Worm (Caenorhabditis elegans) whole organism, midembryonic: ENCODE results near the gene ZK829.9.

Source experiments
- T22C8.4 ChIP-seq: fragments of 200-800 bp; sonication (Bioruptor generic); IDR thresholded peaks from 2 replicates; pipeline ENCODE4 v1.3.6; 2022; ENCODE audit warnings: missing genetic modification characterization, missing compliant biosample characterization
- cog-1 ChIP-seq: sonication (generic microtip); optimal IDR thresholded peaks from 2 replicates; lab custom pipeline; 2016; ENCODE audit warnings: missing genetic modification characterization, missing compliant biosample characterization
- flt-1 ChIP-seq: fragments of 200-800 bp; sonication (Bioruptor generic); IDR thresholded peaks from 2 replicates; pipeline ENCODE4 v1.3.6; 2022; ENCODE audit warnings: missing genetic modification characterization, missing compliant biosample characterization
- klf-2 ChIP-seq: fragments of 200-800 bp; sonication (Bioruptor generic); conservative IDR thresholded peaks from 2 replicates; pipeline ENCODE4 v1.3.6; 2022; ENCODE audit warnings: missing genetic modification reagents, missing genetic modification characterization, missing compliant biosample characterization
- med-1 ChIP-seq: sonication (generic microtip); optimal IDR thresholded peaks from 2 replicates; lab custom pipeline; 2017; ENCODE audit warnings: missing genetic modification characterization, mild to moderate bottlenecking, missing compliant biosample characterization, antibody characterized with exemption, missing genetic modification reagents; ENCODE audit not compliant: insufficient read depth
- ref-1 ChIP-seq: fragments of 200-800 bp; sonication (Bioruptor generic); conservative IDR thresholded peaks from 2 replicates; pipeline ENCODE4 v1.3.6; 2022; ENCODE audit warnings: missing genetic modification reagents, missing genetic modification characterization, missing compliant biosample characterization
- tab-1 ChIP-seq: fragments of 200-800 bp; sonication (Bioruptor generic); IDR thresholded peaks from 2 replicates; pipeline ENCODE4 v1.3.6; 2022; ENCODE audit warnings: missing genetic modification characterization, missing compliant biosample characterization
- ztf-23 ChIP-seq: fragments of 200-800 bp; sonication (Bioruptor generic); IDR thresholded peaks from 2 replicates; pipeline ENCODE4 v1.3.6; 2022; ENCODE audit warnings: missing genetic modification reagents, missing genetic modification characterization, missing compliant biosample characterization
- ztf-29 ChIP-seq: fragments of 200-800 bp; sonication (Bioruptor generic); IDR thresholded peaks from 2 replicates; pipeline ENCODE4 v1.3.6; 2022; ENCODE audit warnings: missing genetic modification reagents, missing genetic modification characterization, missing compliant biosample characterization

ZK829.9 gene

DNA sequence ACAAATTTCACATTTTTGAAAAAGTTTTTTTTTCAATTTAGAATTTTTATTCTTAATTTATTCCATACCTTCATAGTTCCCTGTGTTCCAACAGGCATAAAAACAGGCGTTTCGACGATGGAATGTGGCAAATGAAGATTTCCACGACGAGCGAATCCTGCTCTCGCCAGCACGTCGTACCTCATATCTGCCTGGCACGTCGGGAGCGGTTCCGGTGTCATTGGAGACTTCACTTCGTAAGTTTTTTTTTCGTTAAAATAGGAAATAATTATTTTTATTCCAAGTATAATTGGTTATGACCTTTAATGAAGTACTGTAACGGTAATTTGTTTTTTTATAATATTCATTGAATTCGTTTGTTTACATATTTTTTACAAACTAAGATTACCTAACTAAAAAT lies 10.8 kb upstream of the ZK829.9 start, which contains the start of gene tgt-1:
Gene tgt-1, minus strand, starts transcription at position 232 of the 400 bp plus-strand sequence.
- TF ChIP-seq klf-2 (GFP tag; lab: Robert Waterston, UW), result no peak

DNA sequence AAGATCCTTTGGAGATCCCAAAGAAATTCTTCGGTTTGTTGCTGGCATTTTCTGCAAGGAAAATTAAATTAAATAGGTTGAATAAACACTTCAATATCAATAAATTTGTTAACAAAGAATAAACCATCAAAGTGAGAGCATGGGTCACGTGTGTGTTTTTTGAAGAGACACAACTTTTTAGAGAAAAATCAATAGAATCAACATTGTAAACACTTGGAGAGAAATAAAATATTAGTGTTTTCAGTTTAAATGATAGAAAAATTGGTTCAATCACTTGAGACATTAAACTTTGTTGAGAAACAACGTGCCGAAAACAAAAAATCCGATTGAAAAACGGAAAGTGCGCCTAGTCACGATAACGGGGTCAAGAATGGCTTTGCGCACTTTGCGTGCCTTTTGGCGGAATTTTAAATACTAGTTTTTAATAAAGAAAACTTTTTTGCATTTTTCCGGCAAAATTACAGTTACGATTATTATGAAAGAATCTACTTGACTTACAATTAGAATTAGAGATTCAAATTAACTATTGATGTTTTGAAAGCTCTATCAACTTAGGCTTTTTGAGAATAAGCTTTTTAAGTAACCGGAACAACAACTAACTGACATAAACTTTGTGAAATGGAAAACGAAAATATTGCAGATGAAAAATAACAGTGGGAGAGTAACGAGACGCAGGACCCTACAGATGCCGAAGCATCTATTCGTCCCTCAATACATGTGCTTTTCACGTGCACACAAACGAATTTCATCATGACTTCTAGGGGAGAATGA lies 8.7 kb upstream of the ZK829.9 start, which contains the start of gene ZK829.7:
Gene ZK829.7, minus strand, starts transcription at position 51 of the 771 bp plus-strand sequence.
- TF ChIP-seq ztf-29 (GFP tag; lab: Robert Waterston, UW) (no peak), cog-1 (tag; lab: Kevin White, UChicago) (peak; percentile 2), klf-2 (GFP tag; lab: Robert Waterston, UW) (no peak), ztf-23 (no peak)

DNA sequence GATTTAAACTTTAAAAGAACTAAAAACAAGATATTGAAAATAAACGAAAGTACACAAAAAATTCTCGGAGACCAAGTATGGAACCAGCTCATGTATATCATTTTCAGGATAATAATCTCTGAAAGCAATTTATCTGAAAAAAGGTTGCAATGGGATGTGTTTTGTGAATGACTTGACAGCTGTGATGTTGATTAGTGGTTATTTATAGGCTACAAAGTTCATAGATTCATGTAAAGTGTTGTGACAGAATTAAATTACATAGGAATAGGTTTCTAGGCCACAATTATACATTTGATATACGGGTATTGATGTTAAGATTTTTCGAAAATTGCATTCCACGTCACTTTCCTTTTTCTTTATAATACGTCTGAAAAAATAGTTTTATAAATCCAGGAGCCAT lies 5.0 kb upstream of the ZK829.9 start, which contains the start of gene srj-1:
Gene srj-1, minus strand, starts transcription at position 101 of the 400 bp plus-strand sequence.
- no peak for TF ChIP-seq ztf-29 (GFP tag; lab: Robert Waterston, UW)
- TF ChIP-seq med-1 (GFP tag; lab: Kevin White, UChicago), result no peak
- no peak for TF ChIP-seq T22C8.4 (GFP tag; lab: Robert Waterston, UW)
- no peak for TF ChIP-seq ref-1 (GFP tag; lab: Robert Waterston, UW)
- no peak for TF ChIP-seq tab-1 (GFP tag; lab: Robert Waterston, UW)
- no peak for TF ChIP-seq flt-1 (GFP tag; lab: Robert Waterston, UW)
- TF ChIP-seq cog-1 (tag; lab: Kevin White, UChicago), result no peak
- no peak for TF ChIP-seq ztf-23
- no peak for TF ChIP-seq klf-2 (GFP tag; lab: Robert Waterston, UW)

DNA sequence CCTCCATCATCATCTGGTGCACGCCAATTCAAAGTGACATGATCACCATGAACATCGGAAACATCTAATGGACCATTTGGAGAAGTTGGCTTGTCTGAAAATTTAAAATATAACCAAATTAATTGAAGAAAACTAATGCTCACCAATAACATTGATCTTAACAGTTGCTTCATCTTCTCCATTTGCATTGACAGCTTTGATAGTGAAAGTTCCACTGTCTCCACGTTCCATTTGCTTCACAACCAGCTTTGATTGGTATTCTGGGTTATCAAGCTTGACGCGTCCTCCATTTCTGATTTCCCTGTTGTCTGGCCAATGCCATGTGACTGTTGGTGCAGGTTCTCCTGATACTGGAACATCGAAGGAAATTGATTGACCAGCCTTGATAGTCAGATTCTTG lies 16.1 kb downstream of the ZK829.9 start:
- TF ChIP-seq T22C8.4 (GFP tag; lab: Robert Waterston, UW) (no peak), ref-1 (GFP tag; lab: Robert Waterston, UW) (no peak), ztf-29 (GFP tag; lab: Robert Waterston, UW) (no peak)

DNA sequence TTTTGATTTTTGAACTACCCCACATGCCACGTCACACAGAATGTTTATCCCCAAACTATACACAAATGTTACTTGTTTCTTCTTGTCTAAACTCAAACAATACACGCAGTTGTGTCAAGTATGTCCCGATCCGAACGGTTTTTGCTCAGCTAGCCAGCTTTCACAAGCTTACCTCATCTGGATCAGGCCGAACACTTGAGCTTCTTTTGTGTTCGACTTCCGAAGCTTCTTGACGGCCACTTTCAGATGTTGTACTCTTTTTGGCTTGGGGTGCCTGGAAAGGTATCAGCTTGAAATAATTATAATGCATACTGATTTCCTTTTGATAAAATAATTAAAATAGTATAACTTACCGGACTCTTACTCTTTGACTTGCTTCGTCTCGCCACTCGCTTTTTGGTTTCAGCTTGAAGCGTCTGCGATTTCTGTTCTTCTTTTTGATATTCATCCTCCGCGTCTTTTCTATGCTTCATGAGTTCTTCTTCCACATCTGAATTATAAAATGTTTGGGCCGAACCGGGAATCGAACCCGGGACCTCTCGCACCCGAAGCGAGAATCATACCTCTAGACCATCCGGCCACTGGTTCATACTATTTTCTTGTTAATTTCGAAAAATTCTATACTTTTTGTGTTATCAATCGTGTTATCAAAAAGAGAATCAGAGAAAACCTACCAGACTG lies 34.9 kb downstream of the ZK829.9 start:
- TF ChIP-seq flt-1 (GFP tag; lab: Robert Waterston, UW) (no peak), ztf-23 (no peak), tab-1 (GFP tag; lab: Robert Waterston, UW) (no peak), med-1 (GFP tag; lab: Kevin White, UChicago) (no peak), klf-2 (GFP tag; lab: Robert Waterston, UW) (no peak), ztf-29 (GFP tag; lab: Robert Waterston, UW) (no peak), ref-1 (GFP tag; lab: Robert Waterston, UW) (no peak), cog-1 (tag; lab: Kevin White, UChicago) (no peak), T22C8.4 (GFP tag; lab: Robert Waterston, UW) (no peak)

DNA sequence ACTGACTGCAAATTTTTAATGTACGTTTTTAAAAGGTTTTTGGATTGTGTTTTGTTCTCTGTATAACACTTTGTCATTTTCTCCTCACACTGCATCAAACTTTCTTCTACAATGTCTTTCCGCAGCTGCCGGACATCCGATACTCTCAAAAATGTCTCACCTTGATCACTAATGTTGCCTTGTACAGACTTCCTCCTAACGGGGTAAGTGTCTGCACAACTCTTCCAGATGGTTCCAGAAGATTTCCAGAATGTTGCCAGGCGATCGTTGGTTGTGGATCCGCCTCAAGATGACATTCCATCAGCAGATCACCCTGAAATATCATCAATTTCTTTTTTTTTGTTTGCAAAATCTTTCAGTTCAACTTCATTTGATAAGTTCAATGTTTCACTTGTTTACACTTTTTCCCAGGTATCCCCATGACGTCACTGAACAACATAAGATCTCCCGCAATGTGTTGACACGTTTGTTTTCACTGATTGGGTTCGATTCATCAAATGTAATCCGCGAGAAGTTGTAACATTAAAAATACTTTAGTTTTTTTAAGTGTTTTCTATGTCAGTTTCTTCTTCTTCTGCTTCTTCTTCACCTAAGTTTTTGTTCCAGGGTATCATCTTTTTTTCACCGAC lies 38.8 kb downstream of the ZK829.9 start:
- no peak for TF ChIP-seq T22C8.4 (GFP tag; lab: Robert Waterston, UW)

DNA sequence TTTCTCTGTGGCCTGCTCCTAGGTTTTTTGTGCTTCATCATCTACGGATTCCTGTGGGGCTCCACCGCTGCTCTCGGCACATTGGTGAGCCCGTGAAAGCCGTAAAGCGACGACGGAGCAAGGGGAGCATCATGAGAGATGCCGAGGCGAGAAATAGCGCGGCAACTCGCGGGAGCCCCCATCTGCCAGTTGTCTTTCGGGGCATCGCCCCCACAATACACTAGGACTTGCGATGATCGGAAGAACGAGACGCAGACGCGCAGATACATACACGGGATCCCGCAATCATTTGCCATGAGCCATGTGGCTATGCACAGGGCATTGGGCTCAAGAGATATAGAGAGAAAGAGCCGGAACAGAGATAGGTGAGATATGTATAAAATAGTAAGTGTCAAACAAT lies 40.0 kb downstream of the ZK829.9 start:
- TF ChIP-seq ref-1 (GFP tag; lab: Robert Waterston, UW) (no peak), flt-1 (GFP tag; lab: Robert Waterston, UW) (no peak), T22C8.4 (GFP tag; lab: Robert Waterston, UW) (no peak), cog-1 (tag; lab: Kevin White, UChicago) (no peak), klf-2 (GFP tag; lab: Robert Waterston, UW) (no peak), ztf-23 (no peak), med-1 (GFP tag; lab: Kevin White, UChicago) (no peak), tab-1 (GFP tag; lab: Robert Waterston, UW) (no peak), ztf-29 (GFP tag; lab: Robert Waterston, UW) (no peak)

DNA sequence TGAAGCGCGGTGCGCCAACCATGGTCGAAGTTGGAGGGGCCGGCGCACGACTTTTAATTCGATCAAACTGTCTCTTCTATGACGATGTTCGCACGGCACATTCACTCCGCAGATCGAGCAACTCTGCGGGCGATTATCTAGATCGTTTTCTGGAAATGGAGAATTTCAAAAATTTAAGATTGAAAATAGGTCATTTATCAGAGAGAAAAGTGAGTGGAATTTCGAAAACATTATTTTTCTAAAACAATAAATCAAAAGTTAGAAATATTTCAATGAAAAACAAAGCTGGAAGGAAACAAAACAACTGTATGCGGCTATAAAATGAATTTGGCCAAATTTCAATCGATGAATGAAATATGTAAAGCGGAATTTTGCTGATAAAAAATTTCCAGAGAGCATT lies 40.5 kb downstream of the ZK829.9 start, which contains the start of the genes ZK617.26 and unc-22:
Gene ZK617.26, minus strand, starts transcription at position 101 of the 400 bp plus-strand sequence.
Gene unc-22, minus strand, starts transcription at position 149 of the 400 bp plus-strand sequence.
- TF ChIP-seq cog-1 (tag; lab: Kevin White, UChicago) (no peak), flt-1 (GFP tag; lab: Robert Waterston, UW) (no peak), ztf-29 (GFP tag; lab: Robert Waterston, UW) (no peak), T22C8.4 (GFP tag; lab: Robert Waterston, UW) (no peak), ztf-23 (no peak), ref-1 (GFP tag; lab: Robert Waterston, UW) (no peak), med-1 (GFP tag; lab: Kevin White, UChicago) (no peak), tab-1 (GFP tag; lab: Robert Waterston, UW) (no peak), klf-2 (GFP tag; lab: Robert Waterston, UW) (no peak)

DNA sequence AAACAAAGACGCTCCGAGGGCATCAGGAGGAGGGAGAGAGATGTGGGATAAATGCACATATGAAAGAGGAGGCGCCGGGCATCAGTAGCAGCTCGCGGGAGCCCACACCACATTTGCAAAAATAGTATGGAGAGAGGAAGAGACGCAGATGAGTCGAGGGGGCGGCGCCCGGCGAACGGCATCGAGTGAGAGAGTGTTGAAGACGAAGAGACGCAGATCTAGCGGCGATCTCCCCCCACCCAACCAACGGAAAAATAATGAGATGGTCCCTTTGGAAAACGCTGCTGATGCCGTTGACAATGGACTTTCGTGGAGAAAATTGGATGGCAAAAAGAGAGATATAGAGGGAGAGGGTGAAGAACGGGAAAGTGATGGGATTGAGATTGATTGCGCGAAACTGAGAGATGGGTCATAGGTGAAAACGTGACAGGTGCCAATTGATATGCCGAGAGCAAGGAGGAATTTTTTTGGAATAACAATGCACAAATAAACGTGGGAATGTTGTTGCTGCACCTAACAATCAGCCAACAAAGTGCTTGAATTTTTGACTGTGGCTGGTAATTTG lies 42.2 kb downstream of the ZK829.9 start:
- TF ChIP-seq T22C8.4 (GFP tag; lab: Robert Waterston, UW), result no peak
- TF ChIP-seq cog-1 (tag; lab: Kevin White, UChicago), result no peak
- TF ChIP-seq ref-1 (GFP tag; lab: Robert Waterston, UW), result no peak
- TF ChIP-seq med-1 (GFP tag; lab: Kevin White, UChicago), result no peak
- TF ChIP-seq klf-2 (GFP tag; lab: Robert Waterston, UW), result no peak
- TF ChIP-seq ztf-23, result no peak
- no peak for TF ChIP-seq flt-1 (GFP tag; lab: Robert Waterston, UW)
- TF ChIP-seq ztf-29 (GFP tag; lab: Robert Waterston, UW), result no peak
- TF ChIP-seq tab-1 (GFP tag; lab: Robert Waterston, UW), result no peak
